Fruit fly (Drosophila melanogaster) whole organism, embryonic: ENCODE measurements around the gene CG6511.

ENCODE experiments used
- ATbp ChIP-seq: fragments of 200-800 bp; sonication (Bioruptor generic); optimal IDR thresholded peaks from 2 replicates; lab custom pipeline; 2017; ENCODE audit warnings: missing biosample characterization, mild to moderate bottlenecking, missing genetic modification characterization, missing genetic modification reagents
- Abd-B ChIP-seq: fragments of 200-800 bp; sonication (Bioruptor generic); optimal IDR thresholded peaks from 2 replicates; lab custom pipeline; 2018; ENCODE audit warnings: missing biosample characterization, mild to moderate bottlenecking, missing genetic modification characterization, moderate library complexity
- CG10267 ChIP-seq: fragments of 200-800 bp; sonication (Bioruptor generic); optimal IDR thresholded peaks from 2 replicates; lab custom pipeline; 2018; ENCODE audit warnings: missing biosample characterization, mild to moderate bottlenecking, missing genetic modification characterization, moderate library complexity
- CG11504 ChIP-seq: fragments of 200-800 bp; sonication (Bioruptor generic); optimal IDR thresholded peaks from 3 replicates; lab custom pipeline; 2019; ENCODE audit warnings: missing biosample characterization, mild to moderate bottlenecking, missing genetic modification characterization, moderate library complexity
- CG12769 ChIP-seq: fragments of 200-800 bp; sonication (Bioruptor generic); optimal IDR thresholded peaks from 2 replicates; lab custom pipeline; 2019; ENCODE audit warnings: missing biosample characterization, mild to moderate bottlenecking, missing genetic modification characterization, moderate library complexity
- CG14710 ChIP-seq: fragments of 200-800 bp; sonication (Bioruptor generic); optimal IDR thresholded peaks from 3 replicates; lab custom pipeline; 2019; ENCODE audit warnings: missing biosample characterization, mild to moderate bottlenecking, missing genetic modification characterization, moderate library complexity
- CG14965 ChIP-seq: fragments of 200-800 bp; sonication (Bioruptor generic); optimal IDR thresholded peaks from 2 replicates; lab custom pipeline; 2016; ENCODE audit warnings: missing biosample characterization, missing genetic modification characterization, borderline replicate concordance
- CG1832 ChIP-seq: fragments of 200-800 bp; sonication (Bioruptor generic); optimal IDR thresholded peaks from 2 replicates; lab custom pipeline; 2017; ENCODE audit warnings: missing biosample characterization, mild to moderate bottlenecking, missing genetic modification characterization, inconsistent platforms
- CG18599 ChIP-seq: fragments of 200-800 bp; sonication (Bioruptor generic); optimal IDR thresholded peaks from 3 replicates; lab custom pipeline; 2017; ENCODE audit warnings: missing biosample characterization, missing genetic modification characterization, mild to moderate bottlenecking, moderate library complexity, missing genetic modification reagents
- CG2129 ChIP-seq: fragments of 200-800 bp; sonication (Bioruptor generic); IDR thresholded peaks from 2 replicates; pipeline ENCODE4 v1.3.6; 2022; ENCODE audit warnings: missing biosample characterization, missing genetic modification characterization; ENCODE audit not compliant: partially characterized antibody
- CG31441 ChIP-seq: fragments of 200-800 bp; sonication (Bioruptor generic); IDR thresholded peaks from 2 replicates; pipeline ENCODE4 v1.3.6; 2022; ENCODE audit warnings: missing biosample characterization, missing genetic modification characterization
- CG3995 ChIP-seq: fragments of 200-800 bp; sonication (Bioruptor generic); optimal IDR thresholded peaks from 3 replicates; lab custom pipeline; 2016; ENCODE audit warnings: missing biosample characterization, missing genetic modification characterization
- CG6683 ChIP-seq: fragments of 200-800 bp; sonication (Bioruptor generic); optimal IDR thresholded peaks from 2 replicates; lab custom pipeline; 2017; ENCODE audit warnings: missing biosample characterization, mild to moderate bottlenecking, missing genetic modification characterization, missing genetic modification reagents
- CG8359 ChIP-seq: fragments of 200-800 bp; sonication (Bioruptor generic); optimal IDR thresholded peaks from 2 replicates; lab custom pipeline; 2017; ENCODE audit warnings: missing biosample characterization, mild to moderate bottlenecking, missing genetic modification characterization, borderline replicate concordance
- CG9727 ChIP-seq: fragments of 200-800 bp; sonication (Bioruptor generic); optimal IDR thresholded peaks from 3 replicates; lab custom pipeline; 2017; ENCODE audit warnings: missing biosample characterization, mild to moderate bottlenecking, missing genetic modification characterization
- D ChIP-seq, 2 experiments: fragments of 200-800 bp in 1 of 2; fragments of >200 bp in 1 of 2; sonication (Bioruptor generic) in 1 of 2; optimal IDR thresholded peaks; 2 replicates in 1 of 2; 3 replicates in 1 of 2; lab custom pipeline; 2017; ENCODE audit warnings: mild to moderate bottlenecking in 1 of 2, missing biosample characterization in 1 of 2, missing genetic modification characterization in 1 of 2, missing genetic modification reagents in 1 of 2
- D19A ChIP-seq: fragments of 200-800 bp; optimal IDR thresholded peaks from 3 replicates; lab custom pipeline; 2019; ENCODE audit warnings: missing biosample characterization, mild to moderate bottlenecking, missing genetic modification characterization, moderate library complexity
- Dip2 ChIP-seq: fragments of 200-800 bp; sonication (Bioruptor generic); IDR thresholded peaks from 2 replicates; pipeline ENCODE4 v1.3.6; 2022; ENCODE audit warnings: missing biosample characterization, missing genetic modification characterization
- Hand ChIP-seq: fragments of 200-800 bp; sonication (Bioruptor generic); optimal IDR thresholded peaks from 2 replicates; lab custom pipeline; 2017; ENCODE audit warnings: mild to moderate bottlenecking, missing biosample characterization, missing genetic modification reagents, missing genetic modification characterization
- Hr51 ChIP-seq, 2 experiments: fragments of 200-800 bp; sonication (Bioruptor generic); optimal IDR thresholded peaks; 2 replicates in 1 of 2; 3 replicates in 1 of 2; lab custom pipeline; 2016 to 2018; ENCODE audit warnings: missing biosample characterization in 2 of 2, missing genetic modification characterization in 2 of 2, mild to moderate bottlenecking in 1 of 2, moderate library complexity in 1 of 2
- Lhr ChIP-seq: fragments of 200-800 bp; sonication (Bioruptor generic); optimal IDR thresholded peaks from 3 replicates; lab custom pipeline; 2017; ENCODE audit warnings: mild to moderate bottlenecking, missing biosample characterization, missing genetic modification reagents, missing genetic modification characterization
- Sin3A ChIP-seq: fragments of >200 bp; optimal IDR thresholded peaks from 2 replicates; lab custom pipeline; 2018
- Vsx1 ChIP-seq: fragments of 200-800 bp; sonication (Bioruptor generic); optimal IDR thresholded peaks from 2 replicates; lab custom pipeline; 2017; ENCODE audit warnings: missing biosample characterization, mild to moderate bottlenecking, missing genetic modification characterization, missing genetic modification reagents
- Xrp1 ChIP-seq: fragments of 200-800 bp; sonication (Bioruptor generic); IDR thresholded peaks from 2 replicates; pipeline ENCODE4 v1.3.6; 2022; ENCODE audit warnings: missing biosample characterization, missing genetic modification characterization
- bsh ChIP-seq, 2 experiments: fragments of 200-800 bp; sonication (Bioruptor generic); optimal IDR thresholded peaks; 2 replicates each; lab custom pipeline; 2017 to 2018; ENCODE audit warnings: mild to moderate bottlenecking in 2 of 2, missing biosample characterization in 2 of 2, missing genetic modification characterization in 2 of 2, moderate library complexity in 1 of 2
- caup ChIP-seq: fragments of 200-800 bp; sonication (Bioruptor generic); optimal IDR thresholded peaks from 3 replicates; lab custom pipeline; 2017; ENCODE audit warnings: missing biosample characterization, mild to moderate bottlenecking, missing genetic modification characterization, moderate library complexity; ENCODE audit not compliant: severe bottlenecking
- corto ChIP-seq: fragments of 200-800 bp; sonication (Bioruptor generic); optimal IDR thresholded peaks from 2 replicates; lab custom pipeline; 2016; ENCODE audit warnings: missing biosample characterization, mild to moderate bottlenecking, missing genetic modification characterization, moderate library complexity
- crc ChIP-seq: fragments of 200-800 bp; sonication (Bioruptor generic); optimal IDR thresholded peaks from 2 replicates; lab custom pipeline; 2016; ENCODE audit warnings: missing biosample characterization, missing genetic modification characterization
- da ChIP-seq: fragments of 200-800 bp; sonication (Bioruptor generic); optimal IDR thresholded peaks from 2 replicates; lab custom pipeline; 2016; ENCODE audit warnings: missing biosample characterization, missing genetic modification characterization
- dmrt99B ChIP-seq: fragments of 200-800 bp; sonication (Bioruptor generic); optimal IDR thresholded peaks from 2 replicates; lab custom pipeline; 2018; ENCODE audit warnings: missing biosample characterization, mild to moderate bottlenecking, missing genetic modification characterization, moderate library complexity
- grau ChIP-seq: fragments of 200-800 bp; optimal IDR thresholded peaks from 3 replicates; lab custom pipeline; 2019; ENCODE audit warnings: missing biosample characterization, mild to moderate bottlenecking, missing genetic modification characterization, moderate library complexity
- gro ChIP-seq: fragments of 200-800 bp; sonication (Bioruptor generic); optimal IDR thresholded peaks from 2 replicates; lab custom pipeline; 2016; ENCODE audit warnings: missing biosample characterization, missing genetic modification characterization
- lmd ChIP-seq: fragments of 200-800 bp; sonication (Bioruptor generic); IDR thresholded peaks from 2 replicates; pipeline ENCODE4 v1.3.6; 2022; ENCODE audit warnings: missing biosample characterization, missing genetic modification characterization
- lola ChIP-seq, 3 experiments: fragments of >200 bp in 2 of 3; fragments of 200-800 bp in 1 of 3; sonication (Bioruptor generic) in 1 of 3; optimal IDR thresholded peaks; 2 replicates each; lab custom pipeline; 2017 to 2019; ENCODE audit warnings: missing biosample characterization in 3 of 3, missing genetic modification characterization in 3 of 3, mild to moderate bottlenecking in 1 of 3, moderate library complexity in 1 of 3
- nmo ChIP-seq: fragments of 200-800 bp; sonication (Bioruptor generic); optimal IDR thresholded peaks from 2 replicates; lab custom pipeline; 2018; ENCODE audit warnings: missing biosample characterization, mild to moderate bottlenecking, missing genetic modification characterization, moderate library complexity
- phol ChIP-seq: fragments of 200-800 bp; sonication (Bioruptor generic); optimal IDR thresholded peaks from 3 replicates; lab custom pipeline; 2018; ENCODE audit warnings: missing biosample characterization, mild to moderate bottlenecking, missing genetic modification characterization, moderate library complexity
- psq ChIP-seq: fragments of 200-800 bp; sonication (Bioruptor generic); optimal IDR thresholded peaks from 2 replicates; lab custom pipeline; 2017; ENCODE audit warnings: missing biosample characterization, missing genetic modification characterization
- salm ChIP-seq: fragments of 200-800 bp; sonication (Bioruptor generic); optimal IDR thresholded peaks from 2 replicates; lab custom pipeline; 2018; ENCODE audit warnings: missing biosample characterization, mild to moderate bottlenecking, missing genetic modification characterization
- sim ChIP-seq: fragments of 200-800 bp; sonication (Bioruptor generic); IDR thresholded peaks from 2 replicates; pipeline ENCODE4 v1.3.6; 2022; ENCODE audit warnings: missing biosample characterization, missing genetic modification characterization
- tap ChIP-seq: fragments of 200-800 bp; optimal IDR thresholded peaks from 3 replicates; lab custom pipeline; 2019; ENCODE audit warnings: missing biosample characterization, mild to moderate bottlenecking, missing genetic modification characterization, moderate library complexity
- tin ChIP-seq: fragments of 200-800 bp; sonication (Bioruptor generic); optimal IDR thresholded peaks from 3 replicates; lab custom pipeline; 2016; ENCODE audit warnings: missing biosample characterization, missing genetic modification characterization

CG6511 gene

dm6 chr3L:8712913-8713312 lies 8.2 kb upstream of the CG6511 start (continued):
- TF ChIP-seq nmo (GFP tag; lab: Kevin White, UChicago), result peak; percentile 44
- TF ChIP-seq CG8359 (GFP tag; lab: Kevin White, UChicago), result no peak
- TF ChIP-seq CG12769, result no peak
- peak; percentile 47 for TF ChIP-seq CG11504
- TF ChIP-seq CG3995 (GFP tag; lab: Kevin White, UChicago), result no peak
- no peak for TF ChIP-seq CG6683 (GFP tag; lab: Kevin White, UChicago)
- TF ChIP-seq CG9727 (GFP tag; lab: Kevin White, UChicago), result peak; percentile 57
- no peak for TF ChIP-seq psq
- no peak for TF ChIP-seq tin (GFP tag; lab: Kevin White, UChicago)
- TF ChIP-seq CG1832 (GFP tag; lab: Kevin White, UChicago), result no peak
- no peak for TF ChIP-seq Dip2
- no peak for TF ChIP-seq Sin3A (lab: Kevin White, UChicago)
- TF ChIP-seq Xrp1 (GFP tag; lab: Robert Waterston, UW), result no peak; the same call in 1 of the 2 replicates
- TF ChIP-seq phol (tag; lab: Kevin White, UChicago), result peak; percentile 20
- TF ChIP-seq sim (GFP tag; lab: Robert Waterston, UW), result no peak
- TF ChIP-seq caup (GFP tag; lab: Kevin White, UChicago), result no peak
- peak; percentile 2 for TF ChIP-seq CG14710 (tag; lab: Kevin White, UChicago)
- TF ChIP-seq Hr51 (GFP tag; optimal IDR thresholded peaks at IDR 0.05; lab: Kevin White, UChicago), result peak in 1 of 2 experiments; percentile 43
- no peak for TF ChIP-seq ATbp (GFP tag; lab: Kevin White, UChicago)
- peak; percentile 31 for TF ChIP-seq Abd-B (GFP tag; lab: Kevin White, UChicago)
- no peak for TF ChIP-seq Lhr (GFP tag; lab: Kevin White, UChicago)
- TF ChIP-seq grau, result peak; percentile 24
- TF ChIP-seq D19A (tag; lab: Kevin White, UChicago), result no peak
- no peak for TF ChIP-seq Hand (GFP tag; lab: Kevin White, UChicago)
- TF ChIP-seq gro (GFP tag; lab: Kevin White, UChicago), result no peak
- TF ChIP-seq lmd, result no peak
- TF ChIP-seq CG10267 (tag; lab: Kevin White, UChicago), result peak; percentile 46
- no peak for TF ChIP-seq salm (tag; lab: Kevin White, UChicago)
- no peak for TF ChIP-seq D (optimal IDR thresholded peaks at IDR 0.05; lab: Kevin White, UChicago)
- TF ChIP-seq D (GFP tag; optimal IDR thresholded peaks at IDR 0.05; lab: Kevin White, UChicago), result no peak
- TF ChIP-seq lola (GFP tag; optimal IDR thresholded peaks at IDR 0.05; lab: Kevin White, UChicago), result peak in 1 of 3 experiments; percentile 34
- TF ChIP-seq crc, result no peak
- TF ChIP-seq CG18599 (GFP tag; lab: Kevin White, UChicago), result no peak
- no peak for TF ChIP-seq CG2129 (GFP tag; lab: Robert Waterston, UW)
- TF ChIP-seq corto, result no peak
- no peak for TF ChIP-seq Vsx1 (GFP tag; lab: Kevin White, UChicago)
- no peak for TF ChIP-seq CG14965 (GFP tag; lab: Kevin White, UChicago)
- peak; percentile 59 for TF ChIP-seq CG31441
- no peak for TF ChIP-seq da (GFP tag; lab: Kevin White, UChicago)
- TF ChIP-seq dmrt99B (tag; lab: Kevin White, UChicago), result peak; percentile 45
- no peak for TF ChIP-seq tap (tag; lab: Kevin White, UChicago)
- peak in 1 of 2 experiments; percentile 32 for TF ChIP-seq bsh (GFP tag; optimal IDR thresholded peaks at IDR 0.05; lab: Kevin White, UChicago)
